Worm (Caenorhabditis elegans) whole organism, early embryonic: Measurements from ENCODE around the gene F53A9.3.

Experiments
- aly-1 ChIP-seq: sonication (generic microtip); optimal IDR thresholded peaks from 2 replicates; lab custom pipeline; 2016; ENCODE audit warnings: missing genetic modification characterization, missing compliant biosample characterization
- ama-1 ChIP-seq: fragments of 150-350 bp; optimal IDR thresholded peaks from 2 replicates; lab custom pipeline; 2014
- ceh-13 ChIP-seq: fragments of 200-800 bp; sonication (Bioruptor generic); optimal IDR thresholded peaks from 2 replicates; lab custom pipeline; 2018; ENCODE audit warnings: mild to moderate bottlenecking, missing genetic modification characterization, missing compliant biosample characterization
- ceh-36 ChIP-seq: sonication (generic microtip); optimal IDR thresholded peaks from 2 replicates; lab custom pipeline; 2016; ENCODE audit warnings: missing genetic modification characterization, inconsistent platforms, missing compliant biosample characterization
- ets-7 ChIP-seq: sonication (generic microtip); optimal IDR thresholded peaks from 2 replicates; lab custom pipeline; 2016; ENCODE audit warnings: missing genotype, missing genetic modification characterization, missing compliant biosample characterization
- flt-1 ChIP-seq: fragments of 200-800 bp; sonication (Bioruptor generic); IDR thresholded peaks from 2 replicates; pipeline ENCODE4 v1.3.6; 2022; ENCODE audit warnings: missing genetic modification characterization, missing compliant biosample characterization
- hmg-4 ChIP-seq: fragments of 200-800 bp; sonication (Bioruptor generic); optimal IDR thresholded peaks from 2 replicates; lab custom pipeline; 2018; ENCODE audit warnings: mild to moderate bottlenecking, missing genetic modification characterization, missing compliant biosample characterization
- tra-4 ChIP-seq: sonication (generic microtip); optimal IDR thresholded peaks from 2 replicates; lab custom pipeline; 2017; ENCODE audit warnings: missing genetic modification characterization, missing compliant biosample characterization

- TF ChIP-seq ceh-13 (GFP tag; lab: Kevin White, UChicago) (no peak), flt-1 (GFP tag; lab: Robert Waterston, UW) (no peak), ama-1 (no peak), tra-4 (tag; lab: Kevin White, UChicago) (no peak), ets-7 (tag; lab: Kevin White, UChicago) (no peak), aly-1 (tag; lab: Kevin White, UChicago) (no peak), hmg-4 (GFP tag; lab: Kevin White, UChicago) (no peak), ceh-36 (tag; lab: Kevin White, UChicago) (no peak)
Observed at ce11 chrX:8681600-8681999, 26.6 kb upstream of the F53A9.3 start, which contains the start of gene K09E2.1.
